Worm (Caenorhabditis elegans) whole organism, late embryonic: Measurements from ENCODE around the gene pdk-1.
A peak's percentile ranks its signal among the peaks of the same experiment; 100 is the strongest.

Experiments used
- C08G9.2 ChIP-seq: sonication (generic microtip); optimal IDR thresholded peaks from 2 replicates; lab custom pipeline; 2016; ENCODE audit warnings: mild to moderate bottlenecking, missing genetic modification characterization, moderate library complexity, missing compliant biosample characterization
- C38D4.7 ChIP-seq: fragments of 200-800 bp; sonication (Bioruptor generic); optimal IDR thresholded peaks from 2 replicates; lab custom pipeline; 2018; ENCODE audit warnings: mild to moderate bottlenecking, missing genetic modification characterization, moderate library complexity, missing compliant biosample characterization
- Y22D7AL.16 ChIP-seq: sonication (generic microtip); optimal IDR thresholded peaks from 2 replicates; lab custom pipeline; 2016; ENCODE audit warnings: missing genetic modification characterization, missing compliant biosample characterization
- ama-1 ChIP-seq: fragments of 150-350 bp; optimal IDR thresholded peaks from 2 replicates; lab custom pipeline; 2014
- ceh-18 ChIP-seq: sonication (generic microtip); optimal IDR thresholded peaks from 2 replicates; lab custom pipeline; 2016; ENCODE audit warnings: missing genetic modification characterization, missing compliant biosample characterization
- ceh-19 ChIP-seq: fragments of 200-800 bp; sonication (Bioruptor generic); optimal IDR thresholded peaks from 2 replicates; lab custom pipeline; 2018; ENCODE audit warnings: mild to moderate bottlenecking, missing genetic modification characterization, missing compliant biosample characterization
- ceh-30 ChIP-seq: fragments of 150-350 bp; optimal IDR thresholded peaks from 2 replicates; lab custom pipeline; 2014; ENCODE audit warnings: missing biosample characterization, missing genetic modification characterization
- ceh-48 ChIP-seq: sonication (generic microtip); optimal IDR thresholded peaks from 2 replicates; lab custom pipeline; 2016; ENCODE audit warnings: missing genetic modification characterization, inconsistent platforms, missing compliant biosample characterization
- ceh-6 ChIP-seq: fragments of 200-800 bp; sonication (Bioruptor generic); optimal IDR thresholded peaks from 2 replicates; lab custom pipeline; 2018; ENCODE audit warnings: mild to moderate bottlenecking, missing genetic modification characterization, missing compliant biosample characterization
- ceh-9 ChIP-seq: sonication (generic microtip); optimal IDR thresholded peaks from 2 replicates; lab custom pipeline; 2016; ENCODE audit warnings: mild to moderate bottlenecking, missing genetic modification characterization, inconsistent platforms, missing compliant biosample characterization
- dmd-4 ChIP-seq: sonication (generic microtip); optimal IDR thresholded peaks from 2 replicates; lab custom pipeline; 2016; ENCODE audit warnings: borderline replicate concordance, missing genetic modification characterization, missing compliant biosample characterization
- elt-2 ChIP-seq: sonication (generic microtip); optimal IDR thresholded peaks from 2 replicates; lab custom pipeline; 2016; ENCODE audit warnings: missing genetic modification reagents, missing genetic modification characterization, missing compliant biosample characterization
- elt-4 ChIP-seq: sonication (generic microtip); optimal IDR thresholded peaks from 2 replicates; lab custom pipeline; 2016; ENCODE audit warnings: missing genetic modification characterization, missing compliant biosample characterization
- ets-4 ChIP-seq: sonication (generic microtip); optimal IDR thresholded peaks from 2 replicates; lab custom pipeline; 2016; ENCODE audit warnings: missing genetic modification characterization, missing compliant biosample characterization
- eyg-1 ChIP-seq: sonication (generic microtip); optimal IDR thresholded peaks from 2 replicates; lab custom pipeline; 2016; ENCODE audit warnings: missing genotype, missing genetic modification characterization, missing compliant biosample characterization
- fkh-6 ChIP-seq: sonication (generic microtip); optimal IDR thresholded peaks from 2 replicates; lab custom pipeline; 2016; ENCODE audit warnings: missing genetic modification characterization, missing compliant biosample characterization
- hlh-13 ChIP-seq: fragments of 200-800 bp; sonication (Bioruptor generic); optimal IDR thresholded peaks from 2 replicates; lab custom pipeline; 2018; ENCODE audit warnings: mild to moderate bottlenecking, missing genetic modification characterization, missing compliant biosample characterization
- hlh-15 ChIP-seq: sonication (generic microtip); optimal IDR thresholded peaks from 2 replicates; lab custom pipeline; 2016; ENCODE audit warnings: missing genetic modification characterization, missing compliant biosample characterization
- hlh-30 ChIP-seq: sonication (generic microtip); optimal IDR thresholded peaks from 2 replicates; lab custom pipeline; 2017; ENCODE audit warnings: antibody characterized with exemption, missing genetic modification characterization, missing compliant biosample characterization; ENCODE audit not compliant: insufficient read depth
- hlh-8 ChIP-seq: sonication (generic microtip); optimal IDR thresholded peaks from 2 replicates; lab custom pipeline; 2016; ENCODE audit warnings: missing genotype, missing genetic modification characterization, missing compliant biosample characterization
- lin-11 ChIP-seq: fragments of 200-800 bp; sonication (Bioruptor generic); optimal IDR thresholded peaks from 2 replicates; lab custom pipeline; 2018; ENCODE audit warnings: mild to moderate bottlenecking, missing genetic modification characterization, missing compliant biosample characterization
- madf-2 ChIP-seq: sonication (generic microtip); optimal IDR thresholded peaks from 2 replicates; lab custom pipeline; 2017; ENCODE audit warnings: missing genetic modification characterization, missing compliant biosample characterization
- mec-3 ChIP-seq: sonication (generic microtip); optimal IDR thresholded peaks from 2 replicates; lab custom pipeline; 2016; ENCODE audit warnings: borderline replicate concordance, missing genetic modification characterization, missing compliant biosample characterization
- nhr-11 ChIP-seq: fragments of 150-350 bp; optimal IDR thresholded peaks from 2 replicates; lab custom pipeline; 2014; ENCODE audit warnings: missing biosample characterization, missing genetic modification characterization
- nhr-232 ChIP-seq: sonication (generic microtip); optimal IDR thresholded peaks from 2 replicates; lab custom pipeline; 2016; ENCODE audit warnings: missing genetic modification characterization, missing compliant biosample characterization
- npax-4 ChIP-seq: sonication (generic microtip); optimal IDR thresholded peaks from 2 replicates; lab custom pipeline; 2016; ENCODE audit warnings: missing genetic modification characterization, missing compliant biosample characterization
- pag-3 ChIP-seq: sonication (generic microtip); optimal IDR thresholded peaks from 2 replicates; lab custom pipeline; 2016; ENCODE audit warnings: missing compliant biosample characterization, missing genetic modification characterization, borderline replicate concordance
- pha-2 ChIP-seq: sonication (generic microtip); optimal IDR thresholded peaks from 2 replicates; lab custom pipeline; 2017; ENCODE audit warnings: mild to moderate bottlenecking, missing genetic modification characterization, missing compliant biosample characterization
- pha-4 ChIP-seq: fragments of 150-350 bp; optimal IDR thresholded peaks from 2 replicates; lab custom pipeline; 2018; ENCODE audit warnings: missing biosample characterization, missing genetic modification reagents, missing genetic modification characterization
- pqm-1 ChIP-seq: sonication (generic microtip); optimal IDR thresholded peaks from 2 replicates; lab custom pipeline; 2016; ENCODE audit warnings: missing genetic modification characterization, missing compliant biosample characterization
- rnt-1 ChIP-seq: sonication (generic microtip); optimal IDR thresholded peaks from 2 replicates; lab custom pipeline; 2016; ENCODE audit warnings: missing genetic modification characterization, missing compliant biosample characterization
- sox-4 ChIP-seq: sonication (generic microtip); optimal IDR thresholded peaks from 2 replicates; lab custom pipeline; 2017; ENCODE audit warnings: mild to moderate bottlenecking, missing genetic modification characterization, inconsistent platforms, missing compliant biosample characterization
- syd-9 ChIP-seq: sonication (generic microtip); optimal IDR thresholded peaks from 2 replicates; lab custom pipeline; 2016; ENCODE audit warnings: mild to moderate bottlenecking, missing genetic modification characterization, moderate library complexity, missing compliant biosample characterization
- tbx-7 ChIP-seq: sonication (generic microtip); optimal IDR thresholded peaks from 2 replicates; lab custom pipeline; 2016; ENCODE audit warnings: missing genotype, missing genetic modification characterization, missing compliant biosample characterization
- ttx-3 ChIP-seq: sonication (generic microtip); optimal IDR thresholded peaks from 2 replicates; lab custom pipeline; 2016; ENCODE audit warnings: missing genetic modification reagents, missing genetic modification characterization, missing compliant biosample characterization
- unc-3 ChIP-seq, 2 experiments: fragments of 200-800 bp in 1 of 2; sonication (Bioruptor generic) in 1 of 2; sonication (generic microtip) in 1 of 2; conservative IDR thresholded peaks in 1 of 2; optimal IDR thresholded peaks in 1 of 2; 2 replicates each; pipeline versions ENCODE4 v1.3.6 to Lab custom; 2016 to 2022; ENCODE audit warnings: missing compliant biosample characterization in 2 of 2, missing genetic modification characterization in 2 of 2, missing genetic modification reagents in 1 of 2
- unc-42 ChIP-seq: sonication (generic microtip); optimal IDR thresholded peaks from 2 replicates; lab custom pipeline; 2016; ENCODE audit warnings: missing genotype, missing genetic modification characterization, missing compliant biosample characterization
- unc-55 ChIP-seq: sonication (generic microtip); optimal IDR thresholded peaks from 2 replicates; lab custom pipeline; 2017; ENCODE audit warnings: missing biosample characterization, missing genetic modification reagents, missing genetic modification characterization

The pdk-1 gene

DNA sequence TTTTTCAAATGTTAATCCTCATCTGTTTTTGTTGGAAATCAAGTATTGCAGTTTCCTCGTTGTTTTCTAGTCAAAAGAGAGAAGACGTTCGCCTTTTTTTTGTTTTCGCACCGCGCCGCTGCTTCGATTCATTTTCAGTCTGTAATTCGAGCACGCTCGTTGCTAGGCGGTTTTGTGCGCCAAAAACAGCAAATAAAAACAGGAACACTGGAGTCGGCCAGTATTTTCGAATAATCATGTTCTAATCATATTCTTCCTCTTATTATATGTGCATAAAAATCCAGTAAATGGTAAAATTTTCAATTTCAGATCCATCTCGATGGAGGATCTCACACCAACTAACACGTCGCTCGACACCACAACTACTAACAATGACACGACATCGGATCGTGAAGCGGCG, at the start of gene pdk-1:
Gene pdk-1 (plus strand): TSS at position 301 of the 400 bp plus-strand sequence.
- TF ChIP-seq nhr-11 (tag; lab: Kevin White, UChicago) = no peak
- no peak for TF ChIP-seq ets-4 (tag; lab: Kevin White, UChicago)
- TF ChIP-seq C38D4.7 (GFP tag; lab: Kevin White, UChicago) = no peak
- no peak for TF ChIP-seq C08G9.2
- TF ChIP-seq ttx-3 (tag; lab: Kevin White, UChicago) = no peak
- no peak for TF ChIP-seq eyg-1
- TF ChIP-seq unc-42 (tag; lab: Kevin White, UChicago) = no peak
- TF ChIP-seq sox-4 = no peak
- no peak for TF ChIP-seq hlh-8
- no peak for TF ChIP-seq pha-2 (tag; lab: Kevin White, UChicago)
- TF ChIP-seq unc-55 (GFP tag; lab: Kevin White, UChicago) = no peak
- TF ChIP-seq ama-1 = no peak

DNA sequence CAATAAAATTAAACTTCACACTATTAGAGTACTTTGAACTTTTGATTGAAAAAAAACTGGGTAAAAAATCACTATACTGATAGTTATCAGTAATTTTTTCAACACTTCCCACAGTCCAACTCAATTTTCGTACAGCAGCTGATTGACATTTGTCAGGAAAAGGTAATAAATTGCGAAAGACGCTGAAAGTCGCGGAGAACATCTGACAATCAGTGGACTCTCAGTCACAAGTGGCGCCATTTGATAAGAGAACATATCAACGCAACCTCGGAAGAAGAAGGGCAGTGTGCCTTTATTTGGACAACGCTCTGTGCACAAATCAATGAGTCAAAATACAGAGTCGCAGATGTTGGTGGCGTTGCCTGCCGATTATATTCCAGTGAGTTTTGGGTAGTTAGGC, 48.6 kb upstream of the pdk-1 start, which contains the start of gene C52B11.5:
Gene C52B11.5 (plus strand): TSS at position 250 of the 400 bp plus-strand sequence.
- TF ChIP-seq ceh-18 (tag; lab: Kevin White, UChicago) (no peak), hlh-8 (no peak), elt-2 (peak; percentile 22), hlh-30 (tag; lab: Kevin White, UChicago) (no peak), ceh-48 (no peak), pag-3 (tag; lab: Kevin White, UChicago) (no peak), ceh-9 (tag; lab: Kevin White, UChicago) (no peak)

DNA sequence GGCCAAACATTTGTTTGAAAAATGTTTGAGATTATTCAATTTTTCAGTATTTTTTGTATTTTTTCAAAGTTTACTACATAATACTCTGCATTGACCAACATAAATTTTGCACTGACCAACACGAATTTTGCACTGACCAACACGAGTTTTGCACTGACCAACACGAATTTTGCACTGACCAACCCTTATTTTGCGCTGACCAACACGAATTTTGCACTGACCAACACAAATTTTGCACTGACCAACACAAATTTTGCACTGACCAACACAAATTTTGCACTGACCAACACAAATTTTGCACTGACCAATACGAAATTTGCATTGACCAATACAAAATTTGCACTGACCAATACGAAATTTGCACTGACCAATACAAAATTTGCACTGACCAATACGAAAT, 28.2 kb upstream of the pdk-1 start:
- TF ChIP-seq unc-42 (tag; lab: Kevin White, UChicago) (no peak), ttx-3 (tag; lab: Kevin White, UChicago) (no peak), nhr-232 (no peak), hlh-15 (tag; lab: Kevin White, UChicago) (no peak), lin-11 (tag; lab: Kevin White, UChicago) (no peak), npax-4 (tag; lab: Kevin White, UChicago) (no peak), hlh-30 (tag; lab: Kevin White, UChicago) (no peak), Y22D7AL.16 (tag; lab: Kevin White, UChicago) (no peak), madf-2 (tag; lab: Kevin White, UChicago) (no peak), ceh-6 (GFP tag; lab: Kevin White, UChicago) (no peak), C38D4.7 (GFP tag; lab: Kevin White, UChicago) (no peak), tbx-7 (no peak), hlh-13 (GFP tag; lab: Kevin White, UChicago) (no peak), elt-4 (tag; lab: Kevin White, UChicago) (no peak), mec-3 (tag; lab: Kevin White, UChicago) (no peak)

ce11 chrX:1293471-1293870, 27.7 kb upstream of the pdk-1 start:
- TF ChIP-seq rnt-1 (tag; lab: Kevin White, UChicago) (no peak), dmd-4 (tag; lab: Kevin White, UChicago) (no peak)
- TF ChIP-seq, all 69 proteins: peak for 0

DNA sequence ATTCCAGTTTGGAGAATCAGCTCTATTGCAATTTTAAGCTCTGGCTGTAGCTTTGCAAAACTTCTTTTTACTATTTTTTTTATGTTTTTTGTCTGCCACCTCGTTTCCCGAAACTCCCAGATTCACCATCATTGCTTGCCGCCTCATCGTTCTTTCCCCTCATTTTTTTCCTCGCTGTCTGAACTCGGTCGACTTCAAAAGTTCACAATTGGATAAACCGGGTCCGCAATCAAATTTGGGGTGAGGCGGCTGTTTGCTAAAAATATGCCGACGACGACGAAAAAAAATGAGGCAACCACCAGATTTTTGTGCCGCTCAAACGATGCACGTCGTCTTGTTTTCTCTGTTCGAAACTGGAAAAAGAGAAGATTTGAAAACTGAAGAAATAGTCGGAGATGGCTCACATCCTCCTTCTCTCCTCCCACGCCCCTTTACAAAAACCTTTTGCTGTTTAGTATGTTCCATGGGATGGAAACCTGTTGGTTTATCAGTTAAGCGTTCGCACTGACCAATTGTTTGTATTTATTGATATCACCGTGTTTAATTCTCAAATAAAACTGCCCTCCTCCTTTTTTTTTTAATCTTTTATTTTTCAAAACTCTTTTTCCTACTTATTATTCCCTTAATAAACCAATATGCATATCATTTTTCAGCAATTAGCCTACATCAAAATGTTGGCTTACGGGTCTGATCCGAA, 26.4 kb upstream of the pdk-1 start, which contains the start of gene dop-4:
Gene dop-4 (plus strand): TSS at position 647 of the 697 bp plus-strand sequence.
- peak; percentile 53 for TF ChIP-seq unc-42 (tag; lab: Kevin White, UChicago)
- no peak for TF ChIP-seq ets-4 (tag; lab: Kevin White, UChicago)

DNA sequence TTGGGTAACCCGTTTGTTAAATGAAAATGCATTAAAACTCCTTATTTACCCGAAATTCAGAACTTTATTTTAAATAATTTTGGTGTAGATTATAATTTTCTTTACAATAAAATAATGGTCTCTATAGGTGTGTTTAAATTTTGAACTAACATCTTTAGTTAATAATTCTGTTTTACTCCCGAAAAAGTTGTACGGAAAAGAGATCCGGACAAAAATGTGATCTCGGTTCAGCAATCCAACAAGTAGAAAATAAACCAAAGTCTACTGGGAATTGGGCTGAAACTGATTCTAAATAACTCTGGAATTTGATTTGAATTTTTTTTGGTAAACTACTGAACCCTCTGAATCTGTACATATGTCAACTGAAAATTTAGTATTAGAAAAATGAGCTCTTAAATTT, 25.4 kb upstream of the pdk-1 start:
- no peak for TF ChIP-seq fkh-6
- no peak for TF ChIP-seq pha-4 (tag; lab: Kevin White, UChicago)
- no peak for TF ChIP-seq ceh-30 (tag; lab: Kevin White, UChicago)
- TF ChIP-seq syd-9 (tag; lab: Kevin White, UChicago) = no peak
- no peak for TF ChIP-seq ceh-19 (GFP tag; lab: Kevin White, UChicago)
- TF ChIP-seq tbx-7 = no peak
- TF ChIP-seq unc-3 (GFP tag; conservative IDR thresholded peaks at IDR 0.05; lab: Robert Waterston, UW) = no peak
- TF ChIP-seq unc-3 (tag; optimal IDR thresholded peaks at IDR 0.05; lab: Kevin White, UChicago) = no peak
- no peak for TF ChIP-seq pqm-1
- no peak for TF ChIP-seq hlh-13 (GFP tag; lab: Kevin White, UChicago)
- TF ChIP-seq sox-4 = no peak
